Fruit fly (Drosophila melanogaster) whole organism, larva: Measurements from ENCODE around the gene CG5171.
A peak's percentile ranks its signal among the peaks of the same experiment; 100 is the strongest.

Experiments used
- noc ChIP-seq: fragments of 200-800 bp; sonication (Bioruptor generic); optimal IDR thresholded peaks from 3 replicates; lab custom pipeline; 2019; ENCODE audit warnings: missing biosample characterization, mild to moderate bottlenecking, missing genetic modification characterization, moderate library complexity

The CG5171 gene

dm6 chr2L:7442106-7442505 lies 41.0 kb downstream of the CG5171 start:
- TF ChIP-seq noc (tag; lab: Kevin White, UChicago): no peak

dm6 chr2L:7442929-7443328 lies 41.8 kb downstream of the CG5171 start:
- TF ChIP-seq noc (tag; lab: Kevin White, UChicago): peak; percentile 64

DNA sequence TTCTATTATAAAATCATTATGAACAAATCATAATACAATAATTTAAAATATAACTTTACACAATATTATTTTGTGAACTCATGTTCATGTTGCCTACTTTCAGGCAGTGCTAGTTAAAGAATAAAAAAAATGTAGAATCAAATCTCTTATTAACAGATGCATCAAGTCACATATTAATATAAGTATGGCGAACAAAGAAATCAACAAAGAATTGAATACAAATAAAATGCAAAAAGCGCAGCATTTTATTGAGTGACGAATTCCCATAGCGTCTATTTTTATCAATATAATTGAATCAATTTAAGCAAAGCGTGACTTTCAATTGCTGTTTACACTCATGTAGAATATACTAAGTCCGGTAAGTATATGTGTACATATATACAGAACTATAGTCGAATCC lies 46.7 kb downstream of the CG5171 start:
- no peak for TF ChIP-seq noc (tag; lab: Kevin White, UChicago)

- no peak for TF ChIP-seq noc (tag; lab: Kevin White, UChicago)
Observed at dm6 chr2L:7448371-7448770, 47.2 kb downstream of the CG5171 start.

- TF ChIP-seq noc (tag; lab: Kevin White, UChicago): no peak
Observed at dm6 chr2L:7450966-7451365, 49.8 kb downstream of the CG5171 start, which contains the start of gene santa-maria. TSS of gene santa-maria (minus strand) at chr2L:7451244.

dm6 chr2L:7452093-7452492 lies 51.0 kb downstream of the CG5171 start:
- no peak for TF ChIP-seq noc (tag; lab: Kevin White, UChicago)

dm6 chr2L:7454112-7454511 lies 53.0 kb downstream of the CG5171 start, which contains the start of gene Gr28a:
TSS of gene Gr28a (minus strand) at chr2L:7454212.
- TF ChIP-seq noc (tag; lab: Kevin White, UChicago): no peak
